Worm (Caenorhabditis elegans) whole organism, late embryonic: Measurements from ENCODE around the gene ZK1290.10.

Experiments
- C38D4.7 ChIP-seq: fragments of 200-800 bp; sonication (Bioruptor generic); optimal IDR thresholded peaks from 2 replicates; lab custom pipeline; 2018; ENCODE audit warnings: mild to moderate bottlenecking, missing genetic modification characterization, moderate library complexity, missing compliant biosample characterization
- F13H6.1 ChIP-seq: sonication (generic microtip); optimal IDR thresholded peaks from 2 replicates; lab custom pipeline; 2016; ENCODE audit warnings: missing genetic modification characterization, missing compliant biosample characterization
- K02D7.2 ChIP-seq: sonication (generic microtip); optimal IDR thresholded peaks from 2 replicates; lab custom pipeline; 2017; ENCODE audit warnings: mild to moderate bottlenecking, missing genetic modification characterization, missing compliant biosample characterization
- Y22D7AL.16 ChIP-seq: sonication (generic microtip); optimal IDR thresholded peaks from 2 replicates; lab custom pipeline; 2016; ENCODE audit warnings: missing genetic modification characterization, missing compliant biosample characterization
- ama-1 ChIP-seq: fragments of 150-350 bp; optimal IDR thresholded peaks from 2 replicates; lab custom pipeline; 2014
- ceh-14 ChIP-seq: sonication (generic microtip); optimal IDR thresholded peaks from 2 replicates; lab custom pipeline; 2016; ENCODE audit warnings: missing genotype, missing genetic modification characterization, missing compliant biosample characterization
- ceh-19 ChIP-seq: fragments of 200-800 bp; sonication (Bioruptor generic); optimal IDR thresholded peaks from 2 replicates; lab custom pipeline; 2018; ENCODE audit warnings: mild to moderate bottlenecking, missing genetic modification characterization, missing compliant biosample characterization
- ceh-24 ChIP-seq: sonication (generic microtip); optimal IDR thresholded peaks from 2 replicates; lab custom pipeline; 2016; ENCODE audit warnings: mild to moderate bottlenecking, missing genetic modification characterization, missing compliant biosample characterization
- ceh-34 ChIP-seq: sonication (generic microtip); optimal IDR thresholded peaks from 2 replicates; lab custom pipeline; 2016; ENCODE audit warnings: mild to moderate bottlenecking, missing genetic modification characterization, missing compliant biosample characterization
- ceh-48 ChIP-seq: sonication (generic microtip); optimal IDR thresholded peaks from 2 replicates; lab custom pipeline; 2016; ENCODE audit warnings: missing genetic modification characterization, inconsistent platforms, missing compliant biosample characterization
- ceh-6 ChIP-seq: fragments of 200-800 bp; sonication (Bioruptor generic); optimal IDR thresholded peaks from 2 replicates; lab custom pipeline; 2018; ENCODE audit warnings: mild to moderate bottlenecking, missing genetic modification characterization, missing compliant biosample characterization
- ceh-9 ChIP-seq: sonication (generic microtip); optimal IDR thresholded peaks from 2 replicates; lab custom pipeline; 2016; ENCODE audit warnings: mild to moderate bottlenecking, missing genetic modification characterization, inconsistent platforms, missing compliant biosample characterization
- che-1 ChIP-seq: sonication (generic microtip); optimal IDR thresholded peaks from 2 replicates; lab custom pipeline; 2016; ENCODE audit warnings: mild to moderate bottlenecking, missing genetic modification characterization, missing compliant biosample characterization
- dmd-4 ChIP-seq: sonication (generic microtip); optimal IDR thresholded peaks from 2 replicates; lab custom pipeline; 2016; ENCODE audit warnings: borderline replicate concordance, missing genetic modification characterization, missing compliant biosample characterization
- dve-1 ChIP-seq: sonication (generic microtip); optimal IDR thresholded peaks from 2 replicates; lab custom pipeline; 2017; ENCODE audit warnings: antibody characterized with exemption, mild to moderate bottlenecking, missing genetic modification characterization, missing compliant biosample characterization
- elt-2 ChIP-seq: sonication (generic microtip); optimal IDR thresholded peaks from 2 replicates; lab custom pipeline; 2016; ENCODE audit warnings: missing genetic modification reagents, missing genetic modification characterization, missing compliant biosample characterization
- ets-4 ChIP-seq: sonication (generic microtip); optimal IDR thresholded peaks from 2 replicates; lab custom pipeline; 2016; ENCODE audit warnings: missing genetic modification characterization, missing compliant biosample characterization
- fkh-10 ChIP-seq: fragments of 150-350 bp; optimal IDR thresholded peaks from 2 replicates; lab custom pipeline; 2014; ENCODE audit warnings: missing biosample characterization, missing genetic modification reagents, missing genetic modification characterization
- fkh-6 ChIP-seq: sonication (generic microtip); optimal IDR thresholded peaks from 2 replicates; lab custom pipeline; 2016; ENCODE audit warnings: missing genetic modification characterization, missing compliant biosample characterization
- hlh-30 ChIP-seq: sonication (generic microtip); optimal IDR thresholded peaks from 2 replicates; lab custom pipeline; 2017; ENCODE audit warnings: antibody characterized with exemption, missing genetic modification characterization, missing compliant biosample characterization; ENCODE audit not compliant: insufficient read depth
- hlh-8 ChIP-seq: sonication (generic microtip); optimal IDR thresholded peaks from 2 replicates; lab custom pipeline; 2016; ENCODE audit warnings: missing genotype, missing genetic modification characterization, missing compliant biosample characterization
- mec-3 ChIP-seq: sonication (generic microtip); optimal IDR thresholded peaks from 2 replicates; lab custom pipeline; 2016; ENCODE audit warnings: borderline replicate concordance, missing genetic modification characterization, missing compliant biosample characterization
- nfya-1 ChIP-seq: sonication (generic microtip); optimal IDR thresholded peaks from 2 replicates; lab custom pipeline; 2017; ENCODE audit warnings: missing genetic modification characterization, mild to moderate bottlenecking, missing compliant biosample characterization, antibody characterized with exemption, moderate library complexity
- nhr-232 ChIP-seq: sonication (generic microtip); optimal IDR thresholded peaks from 2 replicates; lab custom pipeline; 2016; ENCODE audit warnings: missing genetic modification characterization, missing compliant biosample characterization
- pag-3 ChIP-seq: sonication (generic microtip); optimal IDR thresholded peaks from 2 replicates; lab custom pipeline; 2016; ENCODE audit warnings: missing compliant biosample characterization, missing genetic modification characterization, borderline replicate concordance
- pat-9 ChIP-seq: fragments of 200-800 bp; sonication (Bioruptor generic); optimal IDR thresholded peaks from 2 replicates; lab custom pipeline; 2018; ENCODE audit warnings: mild to moderate bottlenecking, missing genetic modification characterization, moderate library complexity, missing compliant biosample characterization
- pha-4 ChIP-seq: fragments of 150-350 bp; optimal IDR thresholded peaks from 2 replicates; lab custom pipeline; 2018; ENCODE audit warnings: missing biosample characterization, missing genetic modification reagents, missing genetic modification characterization
- pqm-1 ChIP-seq: sonication (generic microtip); optimal IDR thresholded peaks from 2 replicates; lab custom pipeline; 2016; ENCODE audit warnings: missing genetic modification characterization, missing compliant biosample characterization
- pros-1 ChIP-seq: fragments of 150-350 bp; optimal IDR thresholded peaks from 2 replicates; lab custom pipeline; 2014; ENCODE audit warnings: missing biosample characterization, missing genetic modification reagents, missing genetic modification characterization
- sdc-2 ChIP-seq: sonication (generic microtip); optimal IDR thresholded peaks from 2 replicates; lab custom pipeline; 2016; ENCODE audit warnings: missing genotype, missing genetic modification characterization, missing compliant biosample characterization
- sox-2 ChIP-seq: fragments of 200-800 bp; sonication (Bioruptor generic); IDR thresholded peaks from 2 replicates; pipeline ENCODE4 v1.3.6; 2022; ENCODE audit warnings: missing genetic modification reagents, missing genetic modification characterization, missing compliant biosample characterization
- tbx-7 ChIP-seq: sonication (generic microtip); optimal IDR thresholded peaks from 2 replicates; lab custom pipeline; 2016; ENCODE audit warnings: missing genotype, missing genetic modification characterization, missing compliant biosample characterization
- unc-3 ChIP-seq, 2 experiments: fragments of 200-800 bp in 1 of 2; sonication (Bioruptor generic) in 1 of 2; sonication (generic microtip) in 1 of 2; conservative IDR thresholded peaks in 1 of 2; optimal IDR thresholded peaks in 1 of 2; 2 replicates each; pipeline versions ENCODE4 v1.3.6 to Lab custom; 2016 to 2022; ENCODE audit warnings: missing compliant biosample characterization in 2 of 2, missing genetic modification characterization in 2 of 2, missing genetic modification reagents in 1 of 2
- unc-42 ChIP-seq: sonication (generic microtip); optimal IDR thresholded peaks from 2 replicates; lab custom pipeline; 2016; ENCODE audit warnings: missing genotype, missing genetic modification characterization, missing compliant biosample characterization
- zip-5 ChIP-seq: sonication (generic microtip); optimal IDR thresholded peaks from 2 replicates; lab custom pipeline; 2016; ENCODE audit warnings: missing genetic modification characterization, missing compliant biosample characterization

ZK1290.10 gene

ce11 chrII:7553806-7554205 is at the start of gene ZK1290.10:
Gene ZK1290.10 (minus strand): TSS chrII:7553906.
- TF ChIP-seq fkh-10 (GFP tag; lab: Kevin White, UChicago), result no peak
- TF ChIP-seq pag-3, result no peak
- TF ChIP-seq nhr-232 (tag; lab: Kevin White, UChicago), result no peak
- no peak for TF ChIP-seq pqm-1 (tag; lab: Kevin White, UChicago)
- no peak for TF ChIP-seq pros-1 (tag; lab: Kevin White, UChicago)
- no peak for TF ChIP-seq C38D4.7 (GFP tag; lab: Kevin White, UChicago)
- no peak for TF ChIP-seq ceh-19 (GFP tag; lab: Kevin White, UChicago)
- TF ChIP-seq che-1 (tag; lab: Kevin White, UChicago), result no peak
- no peak for TF ChIP-seq ceh-14 (tag; lab: Kevin White, UChicago)
- TF ChIP-seq unc-42 (tag; lab: Kevin White, UChicago), result no peak
- TF ChIP-seq ceh-48 (tag; lab: Kevin White, UChicago), result no peak
- TF ChIP-seq sdc-2 (tag; lab: Kevin White, UChicago), result no peak
- no peak for TF ChIP-seq ceh-34
- no peak for TF ChIP-seq ceh-9
- TF ChIP-seq ets-4 (tag; lab: Kevin White, UChicago), result no peak
- no peak for TF ChIP-seq elt-2 (tag; lab: Kevin White, UChicago)

ce11 chrII:7599357-7599756 is 45.7 kb upstream of the ZK1290.10 start, which contains the start of gene npp-21:
Gene npp-21 (plus strand): TSS chrII:7599657.
- TF ChIP-seq sdc-2 (tag; lab: Kevin White, UChicago) (no peak), F13H6.1 (tag; lab: Kevin White, UChicago) (no peak), zip-5 (tag; lab: Kevin White, UChicago) (no peak), hlh-30 (tag; lab: Kevin White, UChicago) (no peak), unc-3 (GFP tag; conservative IDR thresholded peaks at IDR 0.05; lab: Robert Waterston, UW) (no peak), unc-3 (tag; optimal IDR thresholded peaks at IDR 0.05; lab: Kevin White, UChicago) (no peak)

ce11 chrII:7598702-7599314 is 45.1 kb upstream of the ZK1290.10 start, which contains the start of gene pgam-5:
Gene pgam-5 (minus strand): TSS chrII:7598752.
- TF ChIP-seq zip-5 (tag; lab: Kevin White, UChicago) (no peak), K02D7.2 (no peak), tbx-7 (tag; lab: Kevin White, UChicago) (no peak), ceh-19 (GFP tag; lab: Kevin White, UChicago) (no peak), sox-2 (no peak), hlh-8 (no peak), pros-1 (tag; lab: Kevin White, UChicago) (no peak), ceh-9 (no peak), dve-1 (tag; lab: Kevin White, UChicago) (no peak), mec-3 (tag; lab: Kevin White, UChicago) (no peak), pag-3 (no peak), ceh-14 (tag; lab: Kevin White, UChicago) (no peak), pha-4 (tag; lab: Kevin White, UChicago) (no peak), Y22D7AL.16 (tag; lab: Kevin White, UChicago) (no peak)

ce11 chrII:7594812-7595211 is 41.1 kb upstream of the ZK1290.10 start, which contains the start of gene syd-1:
Gene syd-1 (minus strand): TSS chrII:7594912.
- no peak for TF ChIP-seq elt-2 (tag; lab: Kevin White, UChicago)
- no peak for TF ChIP-seq ceh-6 (GFP tag; lab: Kevin White, UChicago)
- TF ChIP-seq nfya-1 (tag; lab: Kevin White, UChicago), result no peak
- TF ChIP-seq pha-4 (tag; lab: Kevin White, UChicago), result no peak
- TF ChIP-seq ama-1, result no peak
- no peak for TF ChIP-seq fkh-6 (tag; lab: Kevin White, UChicago)
- TF ChIP-seq ceh-24 (tag; lab: Kevin White, UChicago), result no peak
- TF ChIP-seq pat-9 (tag; lab: Kevin White, UChicago), result no peak
- TF ChIP-seq dmd-4 (tag; lab: Kevin White, UChicago), result no peak
- TF ChIP-seq ceh-48 (tag; lab: Kevin White, UChicago), result no peak
